Worm (Caenorhabditis elegans): ENCODE data around the gene srd-51.

srd-51 gene

ce11 chrX:13518861-13519713 is 34.4 kb upstream of the srd-51 start, which contains the start of the genes cdk-4 and F18H3.1 (continued):
- TF ChIP-seq jun-1 (tag; optimal IDR thresholded peaks at IDR 0.05) (peak; percentile 38), aly-2 (tag; optimal IDR thresholded peaks at IDR 0.05) (no peak), snpc-4 (tag; optimal IDR thresholded peaks at IDR 0.05) (peak; percentile 14), snu-23 (GFP tag; optimal IDR thresholded peaks at IDR 0.05) (peak; percentile 45), vab-15 (tag; optimal IDR thresholded peaks at IDR 0.05) (no peak), pag-3 (tag; optimal IDR thresholded peaks at IDR 0.05; ENCODE audit: borderline replicate concordance, insufficient read depth) (no peak), nhr-85 (tag) (peak; percentile 79), lin-15B (tag; optimal IDR thresholded peaks at IDR 0.05) (peak; percentile 14), mdl-1 (tag; optimal IDR thresholded peaks at IDR 0.05) (no peak), ceh-90 (tag; optimal IDR thresholded peaks at IDR 0.05) (no peak), nhr-12 (tag; optimal IDR thresholded peaks at IDR 0.05) (no peak), dsc-1 (tag; optimal IDR thresholded peaks at IDR 0.05) (peak; percentile 17), ceh-8 (GFP tag; optimal IDR thresholded peaks at IDR 0.05) (no peak), elt-2 (tag; optimal IDR thresholded peaks at IDR 0.05) (peak; percentile 5), hlh-4 (tag; optimal IDR thresholded peaks at IDR 0.05) (no peak), mef-2 (tag; optimal IDR thresholded peaks at IDR 0.05) (no peak), efl-1 (optimal IDR thresholded peaks at IDR 0.05) (no peak), efl-1 (GFP tag; optimal IDR thresholded peaks at IDR 0.05 in 1 of 2) (peak in 1 of 2 experiments; percentile 33), egl-13 (tag; optimal IDR thresholded peaks at IDR 0.05) (no peak), ets-5 (GFP tag; IDR thresholded peaks at IDR 0.05) (no peak), unc-30 (tag; optimal IDR thresholded peaks at IDR 0.05) (no peak), ztf-11 (tag; optimal IDR thresholded peaks at IDR 0.05) (peak in 1 of 2 experiments; percentile 41), sup-37 (GFP tag; optimal IDR thresholded peaks at IDR 0.05) (no peak), pqm-1 (tag; optimal IDR thresholded peaks at IDR 0.05) (no peak), fkh-4 (tag; optimal IDR thresholded peaks at IDR 0.05; ENCODE audit: borderline replicate concordance) (no peak), nhr-90 (tag; optimal IDR thresholded peaks at IDR 0.05; ENCODE audit: poor library complexity) (peak; percentile 9), F16B12.6 (tag; optimal IDR thresholded peaks at IDR 0.05) (no peak), elt-3 (tag; optimal IDR thresholded peaks at IDR 0.05) (no peak), fkh-8 (tag; optimal IDR thresholded peaks at IDR 0.05) (peak; percentile 34), nhr-71 (tag; optimal IDR thresholded peaks at IDR 0.05) (peak; percentile 44), dpl-1 (GFP tag; optimal IDR thresholded peaks at IDR 0.05) (peak in 1 of 3 experiments; percentile 9), ceh-82 (tag; optimal IDR thresholded peaks at IDR 0.05) (peak in 1 of 3 experiments; percentile 52), hpl-2 (GFP tag; optimal IDR thresholded peaks at IDR 0.05) (no peak)

DNA sequence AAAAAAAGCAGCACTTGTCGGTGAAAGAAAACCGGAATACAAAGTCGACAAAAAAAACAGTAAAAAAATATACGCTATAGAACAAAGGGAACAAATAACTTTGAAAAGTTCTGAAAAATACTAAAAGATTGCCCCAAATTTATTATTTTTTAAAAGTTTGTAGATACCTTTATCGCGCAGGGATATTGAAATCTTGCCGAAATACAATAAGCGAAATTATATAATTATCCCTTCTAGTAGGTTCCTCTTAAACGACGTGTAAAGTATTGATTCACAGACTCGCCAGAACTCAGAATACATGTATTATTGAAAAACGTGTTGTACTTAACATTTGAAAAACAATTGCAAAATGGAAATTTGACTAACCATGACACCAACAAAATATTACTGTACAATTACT is 29.7 kb upstream of the srd-51 start:
- TF ChIP-seq unc-98 (GFP tag; IDR thresholded peaks at IDR 0.05) (0 out of 2 replicates have a peak, but pooled peaks have one; percentile 51), pqm-1 (tag; optimal IDR thresholded peaks at IDR 0.05) (peak; percentile 79), nhr-76 (tag; optimal IDR thresholded peaks at IDR 0.05) (no peak), lin-13 (GFP tag; optimal IDR thresholded peaks at IDR 0.05) (peak; percentile 77), nhr-237 (tag; optimal IDR thresholded peaks at IDR 0.05) (peak; percentile 79), zip-4 (GFP tag; optimal IDR thresholded peaks at IDR 0.05) (peak; percentile 91), egl-13 (tag; optimal IDR thresholded peaks at IDR 0.05) (peak; percentile 84), ceh-90 (tag; optimal IDR thresholded peaks at IDR 0.05) (no peak), tlp-1 (tag; optimal IDR thresholded peaks at IDR 0.05) (no peak), nhr-71 (tag; optimal IDR thresholded peaks at IDR 0.05) (peak; percentile 93), ces-1 (GFP tag; optimal IDR thresholded peaks at IDR 0.05) (no peak), nhr-28 (tag; optimal IDR thresholded peaks at IDR 0.05) (no peak), C34B4.2 (tag; optimal IDR thresholded peaks at IDR 0.05) (no peak), lin-35 (GFP tag; optimal IDR thresholded peaks at IDR 0.05) (peak; percentile 44 to 83), ceh-8 (GFP tag; optimal IDR thresholded peaks at IDR 0.05) (peak; percentile 97), lin-39 (tag; optimal IDR thresholded peaks at IDR 0.05) (peak; percentile 96), nhr-85 (tag) (peak; percentile 93), nhr-12 (tag; optimal IDR thresholded peaks at IDR 0.05) (no peak), sup-37 (GFP tag; optimal IDR thresholded peaks at IDR 0.05) (peak; percentile 35), lin-15B (tag; optimal IDR thresholded peaks at IDR 0.05) (peak; percentile 30), jun-1 (tag; optimal IDR thresholded peaks at IDR 0.05) (peak; percentile 93), fos-1 (tag; optimal IDR thresholded peaks at IDR 0.05) (peak; percentile 93), fkh-10 (GFP tag; optimal IDR thresholded peaks at IDR 0.05) (peak; percentile 95), F16B12.6 (tag; optimal IDR thresholded peaks at IDR 0.05) (no peak), mab-9 (GFP tag; IDR thresholded peaks at IDR 0.05) (peak; percentile 83), sox-4 (tag; optimal IDR thresholded peaks at IDR 0.05) (peak; percentile 97), xbp-1 (tag; optimal IDR thresholded peaks at IDR 0.05) (peak; percentile 89), unc-30 (tag; optimal IDR thresholded peaks at IDR 0.05) (no peak), elt-2 (tag; optimal IDR thresholded peaks at IDR 0.05) (peak; percentile 79)
